Fruit fly (Drosophila melanogaster) whole organism, prepupa: ENCODE results near the gene IntS4.

Source experiments
- CG8119 ChIP-seq: fragments of 200-800 bp; sonication (Bioruptor generic); IDR thresholded peaks from 3 replicates; pipeline ENCODE4 v1.3.6; 2022; ENCODE audit warnings: missing biosample characterization, missing genetic modification characterization
- Eip75B ChIP-seq: fragments of 200-800 bp; sonication (Bioruptor generic); optimal IDR thresholded peaks from 3 replicates; lab custom pipeline; 2016; ENCODE audit warnings: missing biosample characterization, missing genetic modification characterization
- cyc ChIP-seq: fragments of 200-800 bp; sonication (Bioruptor generic); optimal IDR thresholded peaks from 3 replicates; lab custom pipeline; 2016; ENCODE audit warnings: missing biosample characterization, missing genetic modification characterization
- eg ChIP-seq: fragments of 200-800 bp; sonication (Bioruptor generic); IDR thresholded peaks from 3 replicates; pipeline ENCODE4 v1.3.6; 2022; ENCODE audit warnings: missing biosample characterization, missing genetic modification characterization

- TF ChIP-seq cyc: no peak
- no peak for TF ChIP-seq eg (GFP tag; lab: Robert Waterston, UW)
- TF ChIP-seq CG8119: no peak
- TF ChIP-seq Eip75B (GFP tag; lab: Kevin White, UChicago): no peak
Measured at dm6 chrX:8570848-8571247, 12.3 kb upstream of the IntS4 start, which contains the start of gene CG12111.
